Worm (Caenorhabditis elegans) whole organism, L2 larva: ENCODE results near the gene E04F6.6.

Experiments
- C34F6.9 ChIP-seq: fragments of 150-350 bp; optimal IDR thresholded peaks from 2 replicates; lab custom pipeline; 2014; ENCODE audit warnings: missing biosample characterization, missing genetic modification characterization
- F13H6.1 ChIP-seq: sonication (generic microtip); optimal IDR thresholded peaks from 2 replicates; lab custom pipeline; 2016; ENCODE audit warnings: missing genetic modification characterization, missing compliant biosample characterization
- R02D3.7 ChIP-seq: fragments of 150-350 bp; optimal IDR thresholded peaks from 2 replicates; lab custom pipeline; 2014; ENCODE audit warnings: missing biosample characterization, missing genetic modification characterization
- Y55F3AM.14 ChIP-seq: fragments of 200-800 bp; sonication (Bioruptor generic); optimal IDR thresholded peaks from 2 replicates; lab custom pipeline; 2018; ENCODE audit warnings: mild to moderate bottlenecking, missing genetic modification characterization, missing compliant biosample characterization
- ZK546.5 ChIP-seq: sonication (generic microtip); optimal IDR thresholded peaks from 2 replicates; lab custom pipeline; 2017; ENCODE audit warnings: missing biosample characterization, missing genetic modification characterization
- alr-1 ChIP-seq: fragments of 150-350 bp; optimal IDR thresholded peaks from 2 replicates; lab custom pipeline; 2014; ENCODE audit warnings: missing biosample characterization, missing genetic modification characterization
- aly-2 ChIP-seq: fragments of 150-350 bp; optimal IDR thresholded peaks from 2 replicates; lab custom pipeline; 2014; ENCODE audit warnings: missing biosample characterization, missing genetic modification characterization
- ama-1 ChIP-seq: fragments of 150-350 bp; optimal IDR thresholded peaks from 2 replicates; lab custom pipeline; 2018; ENCODE audit warnings: inconsistent platforms
- blmp-1 ChIP-seq: sonication (generic microtip); optimal IDR thresholded peaks from 2 replicates; lab custom pipeline; 2017; ENCODE audit warnings: missing genetic modification characterization, mild to moderate bottlenecking, missing compliant biosample characterization, antibody characterized with exemption, moderate library complexity; ENCODE audit not compliant: insufficient read depth
- ceh-16 ChIP-seq: fragments of 150-350 bp; optimal IDR thresholded peaks from 2 replicates; lab custom pipeline; 2014; ENCODE audit warnings: missing biosample characterization, missing genetic modification characterization
- ceh-82 ChIP-seq: fragments of 150-350 bp; optimal IDR thresholded peaks from 2 replicates; lab custom pipeline; 2014; ENCODE audit warnings: missing biosample characterization, missing genetic modification characterization
- crh-2 ChIP-seq: sonication (generic microtip); optimal IDR thresholded peaks from 2 replicates; lab custom pipeline; 2017; ENCODE audit warnings: missing biosample characterization, missing genetic modification characterization
- dmd-4 ChIP-seq: sonication (generic microtip); optimal IDR thresholded peaks from 2 replicates; lab custom pipeline; 2017; ENCODE audit warnings: missing biosample characterization, missing genetic modification characterization
- egl-27 ChIP-seq: sonication (generic microtip); optimal IDR thresholded peaks from 3 replicates; lab custom pipeline; 2017; ENCODE audit warnings: missing biosample characterization, missing genetic modification reagents, missing genetic modification characterization
- elt-1 ChIP-seq: fragments of 150-350 bp; optimal IDR thresholded peaks from 2 replicates; lab custom pipeline; 2014; ENCODE audit warnings: missing biosample characterization, missing genetic modification characterization
- elt-3 ChIP-seq: sonication (generic microtip); optimal IDR thresholded peaks from 2 replicates; lab custom pipeline; 2017; ENCODE audit warnings: missing biosample characterization, missing genetic modification characterization
- fos-1 ChIP-seq: fragments of 150-350 bp; optimal IDR thresholded peaks from 2 replicates; lab custom pipeline; 2014; ENCODE audit warnings: missing biosample characterization, missing genetic modification characterization
- gmeb-1 ChIP-seq: fragments of 150-350 bp; optimal IDR thresholded peaks from 2 replicates; lab custom pipeline; 2014; ENCODE audit warnings: missing biosample characterization, missing genetic modification characterization
- lin-11 ChIP-seq: fragments of 150-350 bp; sonication (generic microtip); optimal IDR thresholded peaks from 2 replicates; lab custom pipeline; 2014; ENCODE audit warnings: missing biosample characterization, missing genetic modification characterization, inconsistent platforms, mixed read lengths
- lin-13 ChIP-seq: fragments of 150-350 bp; optimal IDR thresholded peaks from 2 replicates; lab custom pipeline; 2014; ENCODE audit warnings: missing biosample characterization, missing genetic modification reagents, missing genetic modification characterization
- lin-39 ChIP-seq: fragments of 150-350 bp; optimal IDR thresholded peaks from 2 replicates; lab custom pipeline; 2014; ENCODE audit warnings: missing biosample characterization, missing genetic modification reagents, missing genetic modification characterization
- lsy-2 ChIP-seq, 2 experiments: fragments of 150-350 bp in 1 of 2; sonication (generic microtip) in 1 of 2; optimal IDR thresholded peaks; 2 replicates each; lab custom pipeline; 2014 to 2017; ENCODE audit warnings: missing biosample characterization in 2 of 2, missing genetic modification characterization in 2 of 2
- mab-5 ChIP-seq: fragments of 150-350 bp; optimal IDR thresholded peaks from 2 replicates; lab custom pipeline; 2014; ENCODE audit warnings: missing biosample characterization, missing genetic modification characterization
- mbf-1 ChIP-seq: sonication (generic microtip); optimal IDR thresholded peaks from 2 replicates; lab custom pipeline; 2017; ENCODE audit warnings: missing biosample characterization, missing genetic modification characterization
- mdl-1 ChIP-seq, 2 experiments: fragments of 150-350 bp in 1 of 2; sonication (generic microtip) in 1 of 2; optimal IDR thresholded peaks; 2 replicates each; lab custom pipeline; 2017; ENCODE audit warnings: missing biosample characterization in 2 of 2, missing genetic modification characterization in 2 of 2
- nhr-10 ChIP-seq: sonication (generic microtip); optimal IDR thresholded peaks from 2 replicates; lab custom pipeline; 2017; ENCODE audit warnings: missing biosample characterization, missing genetic modification characterization
- nhr-11 ChIP-seq: fragments of 150-350 bp; optimal IDR thresholded peaks from 2 replicates; lab custom pipeline; 2014; ENCODE audit warnings: missing biosample characterization, missing genetic modification characterization
- nhr-12 ChIP-seq: fragments of 150-350 bp; optimal IDR thresholded peaks from 2 replicates; lab custom pipeline; 2014; ENCODE audit warnings: missing biosample characterization, missing genetic modification characterization
- nhr-129 ChIP-seq: fragments of 150-350 bp; optimal IDR thresholded peaks from 2 replicates; lab custom pipeline; 2014; ENCODE audit warnings: missing biosample characterization, missing genetic modification characterization
- nhr-21 ChIP-seq: fragments of 150-350 bp; optimal IDR thresholded peaks from 2 replicates; lab custom pipeline; 2014; ENCODE audit warnings: missing biosample characterization, missing genetic modification characterization
- nhr-23 ChIP-seq: fragments of 150-350 bp; optimal IDR thresholded peaks from 2 replicates; lab custom pipeline; 2014; ENCODE audit warnings: missing biosample characterization, missing genetic modification reagents, missing genetic modification characterization
- nhr-237 ChIP-seq: fragments of 150-350 bp; optimal IDR thresholded peaks from 2 replicates; lab custom pipeline; 2014; ENCODE audit warnings: missing biosample characterization, missing genetic modification characterization
- nhr-25 ChIP-seq: fragments of 150-350 bp; sonication (generic microtip); optimal IDR thresholded peaks from 3 replicates; lab custom pipeline; 2014; ENCODE audit warnings: missing biosample characterization, missing genetic modification characterization
- nhr-6 ChIP-seq: fragments of 150-350 bp; optimal IDR thresholded peaks from 2 replicates; lab custom pipeline; 2014; ENCODE audit warnings: missing biosample characterization, missing genetic modification characterization
- nhr-77 ChIP-seq: fragments of 150-350 bp; optimal IDR thresholded peaks from 2 replicates; lab custom pipeline; 2014; ENCODE audit warnings: missing biosample characterization, missing genetic modification characterization
- peb-1 ChIP-seq: fragments of 150-350 bp; optimal IDR thresholded peaks from 2 replicates; lab custom pipeline; 2014; ENCODE audit warnings: missing biosample characterization, missing genetic modification characterization
- sem-4 ChIP-seq: fragments of 150-350 bp; optimal IDR thresholded peaks from 2 replicates; lab custom pipeline; 2014; ENCODE audit warnings: missing biosample characterization, missing genetic modification reagents, missing genetic modification characterization
- skn-1 ChIP-seq: sonication (generic microtip); optimal IDR thresholded peaks from 2 replicates; lab custom pipeline; 2017; ENCODE audit warnings: missing biosample characterization, missing genetic modification characterization
- sma-3 ChIP-seq: sonication (generic microtip); optimal IDR thresholded peaks from 2 replicates; lab custom pipeline; 2016; ENCODE audit warnings: missing genetic modification reagents, missing genetic modification characterization, missing compliant biosample characterization
- sma-9 ChIP-seq, 2 experiments: fragments of 150-350 bp in 1 of 2; sonication (generic microtip) in 1 of 2; optimal IDR thresholded peaks; 2 replicates each; lab custom pipeline; 2014 to 2016; ENCODE audit warnings: missing genetic modification characterization in 2 of 2, mild to moderate bottlenecking in 1 of 2, missing biosample characterization in 1 of 2, missing compliant biosample characterization in 1 of 2, missing genetic modification reagents in 1 of 2, moderate library complexity in 1 of 2
- snpc-4 ChIP-seq: fragments of 150-350 bp; optimal IDR thresholded peaks from 2 replicates; lab custom pipeline; 2014; ENCODE audit warnings: missing biosample characterization, missing genetic modification characterization
- unc-39 ChIP-seq: fragments of 150-350 bp; optimal IDR thresholded peaks from 2 replicates; lab custom pipeline; 2014; ENCODE audit warnings: missing biosample characterization, missing genetic modification characterization
- unc-55 ChIP-seq: fragments of 150-350 bp; sonication (generic microtip); optimal IDR thresholded peaks from 3 replicates; lab custom pipeline; 2014; ENCODE audit warnings: missing biosample characterization, missing genetic modification reagents, missing genetic modification characterization
- unc-62 ChIP-seq: fragments of 150-350 bp; optimal IDR thresholded peaks from 2 replicates; lab custom pipeline; 2014; ENCODE audit warnings: missing biosample characterization, missing genetic modification reagents, missing genetic modification characterization
- zag-1 ChIP-seq: fragments of 150-350 bp; optimal IDR thresholded peaks from 2 replicates; lab custom pipeline; 2014; ENCODE audit warnings: missing biosample characterization, missing genetic modification characterization
- ztf-1 ChIP-seq: fragments of 200-800 bp; sonication (Bioruptor generic); conservative IDR thresholded peaks from 2 replicates; pipeline ENCODE4 v1.3.6; 2022; ENCODE audit warnings: missing genetic modification characterization, missing compliant biosample characterization
- ztf-11 ChIP-seq: sonication (generic microtip); optimal IDR thresholded peaks from 2 replicates; lab custom pipeline; 2017; ENCODE audit warnings: missing biosample characterization, missing genetic modification characterization
- ztf-4 ChIP-seq: fragments of 150-350 bp; optimal IDR thresholded peaks from 2 replicates; lab custom pipeline; 2014; ENCODE audit warnings: missing biosample characterization, missing genetic modification characterization

The E04F6.6 gene

ce11 chrII:7186117-7186516, 13.2 kb downstream of the E04F6.6 start:
- no peak for TF ChIP-seq ZK546.5
- TF ChIP-seq nhr-12 (tag; lab: Kevin White, UChicago), result no peak
- TF ChIP-seq elt-3 (tag; lab: Kevin White, UChicago), result no peak
- TF ChIP-seq lin-39 (tag; lab: Kevin White, UChicago), result no peak
- TF ChIP-seq ztf-4 (tag; lab: Kevin White, UChicago), result no peak
- TF ChIP-seq sma-3 (GFP tag; lab: Kevin White, UChicago), result no peak
- TF ChIP-seq unc-39 (tag; lab: Kevin White, UChicago), result no peak
- no peak for TF ChIP-seq gmeb-1 (tag; lab: Kevin White, UChicago)
- no peak for TF ChIP-seq lin-13 (GFP tag; lab: Kevin White, UChicago)
- TF ChIP-seq lsy-2 (tag; optimal IDR thresholded peaks at IDR 0.05; lab: Kevin White, UChicago), result no peak
- TF ChIP-seq unc-55 (GFP tag; lab: Kevin White, UChicago), result no peak
- TF ChIP-seq nhr-11 (tag; lab: Kevin White, UChicago), result no peak
- no peak for TF ChIP-seq nhr-21 (tag; lab: Kevin White, UChicago)
- no peak for TF ChIP-seq nhr-6
- TF ChIP-seq mdl-1 (tag; optimal IDR thresholded peaks at IDR 0.05; lab: Kevin White, UChicago), result no peak
- TF ChIP-seq ztf-11, result no peak
- no peak for TF ChIP-seq aly-2 (tag; lab: Kevin White, UChicago)
- TF ChIP-seq Y55F3AM.14 (GFP tag; lab: Kevin White, UChicago), result no peak

DNA sequence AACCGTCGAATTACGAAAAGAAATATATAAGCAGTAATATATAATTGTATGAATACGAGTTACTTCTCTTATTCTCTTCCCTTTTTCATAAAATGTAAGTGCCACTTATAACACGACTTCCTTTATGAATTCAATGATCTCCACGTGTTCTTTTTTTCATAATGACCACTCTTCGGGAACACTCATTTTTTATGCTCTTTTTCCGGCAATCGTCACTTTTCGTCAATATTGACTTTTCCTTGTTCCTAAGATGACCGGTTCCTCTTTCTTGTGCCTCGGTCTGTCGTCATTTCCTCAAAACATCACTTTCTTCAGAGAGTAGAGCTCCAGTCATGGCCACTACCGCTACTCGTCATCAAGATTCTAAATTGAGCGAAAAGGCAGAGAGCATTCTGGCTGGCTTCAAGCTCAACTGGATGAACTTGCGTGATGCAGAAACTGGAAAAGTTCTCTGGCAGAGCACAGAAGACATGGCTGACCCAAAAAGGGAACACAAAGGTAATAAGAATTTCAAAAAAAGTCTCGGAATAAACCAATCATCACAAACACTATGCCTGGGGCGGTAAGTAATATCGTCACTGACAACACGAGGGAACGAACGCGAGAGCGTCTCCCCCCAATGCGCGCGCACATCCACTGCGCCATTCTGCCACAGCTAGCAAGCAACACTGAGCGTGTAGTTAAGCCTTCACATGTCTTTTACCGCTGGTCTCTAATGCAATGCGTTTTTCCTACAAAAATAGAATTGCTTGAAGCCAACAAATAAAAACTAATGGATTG, 15.7 kb downstream of the E04F6.6 start, which contains the start of gene pdl-1:
Gene pdl-1 (plus strand): TSS at position 309 of the 780 bp plus-strand sequence.
- no peak for TF ChIP-seq nhr-237 (tag; lab: Kevin White, UChicago)
- TF ChIP-seq mab-5 (tag; lab: Kevin White, UChicago), result peak; percentile 56
- no peak for TF ChIP-seq nhr-11 (tag; lab: Kevin White, UChicago)
- TF ChIP-seq elt-3 (tag; lab: Kevin White, UChicago), result no peak
- no peak for TF ChIP-seq nhr-23 (tag; lab: Kevin White, UChicago)
- no peak for TF ChIP-seq elt-1 (tag; lab: Kevin White, UChicago)
- TF ChIP-seq blmp-1, result peak; percentile 25
- TF ChIP-seq sem-4 (tag; lab: Kevin White, UChicago), result peak; percentile 56
- TF ChIP-seq peb-1, result no peak
- peak; percentile 63 for TF ChIP-seq Y55F3AM.14 (GFP tag; lab: Kevin White, UChicago)
- TF ChIP-seq sma-9 (GFP tag; optimal IDR thresholded peaks at IDR 0.05; lab: Kevin White, UChicago), result peak; percentile 84
- no peak for TF ChIP-seq sma-9 (tag; optimal IDR thresholded peaks at IDR 0.05; lab: Kevin White, UChicago)
- TF ChIP-seq ztf-4 (tag; lab: Kevin White, UChicago), result peak; percentile 60
- TF ChIP-seq nhr-21 (tag; lab: Kevin White, UChicago), result peak; percentile 74
- TF ChIP-seq ztf-11, result no peak
- TF ChIP-seq unc-55 (GFP tag; lab: Kevin White, UChicago), result peak; percentile 74
- peak; percentile 22 for TF ChIP-seq snpc-4 (tag; lab: Kevin White, UChicago)
- no peak for TF ChIP-seq nhr-6
- TF ChIP-seq alr-1, result no peak
- no peak for TF ChIP-seq unc-62 (GFP tag; lab: Kevin White, UChicago)
- TF ChIP-seq F13H6.1, result peak; percentile 65
- TF ChIP-seq mdl-1 (tag; optimal IDR thresholded peaks at IDR 0.05; lab: Kevin White, UChicago), result peak in 1 of 2 experiments; percentile 30
- TF ChIP-seq skn-1 (tag; lab: Kevin White, UChicago), result no peak
- no peak for TF ChIP-seq nhr-25 (tag; lab: Kevin White, UChicago)
- TF ChIP-seq dmd-4 (tag; lab: Kevin White, UChicago), result no peak
- TF ChIP-seq lin-11, result peak; percentile 81
- peak; percentile 41 for TF ChIP-seq ceh-16 (tag; lab: Kevin White, UChicago)
- TF ChIP-seq zag-1 (tag; lab: Kevin White, UChicago), result peak; percentile 15
- TF ChIP-seq sma-3 (GFP tag; lab: Kevin White, UChicago), result peak; percentile 55
- TF ChIP-seq aly-2 (tag; lab: Kevin White, UChicago), result no peak
- no peak for TF ChIP-seq ceh-82 (tag; lab: Kevin White, UChicago)
- no peak for TF ChIP-seq ZK546.5
- peak; percentile 76 for TF ChIP-seq nhr-129 (tag; lab: Kevin White, UChicago)
- TF ChIP-seq lin-39 (tag; lab: Kevin White, UChicago), result no peak
- TF ChIP-seq ama-1 (lab: Kevin White, UChicago), result no peak
- no peak for TF ChIP-seq nhr-12 (tag; lab: Kevin White, UChicago)
- no peak for TF ChIP-seq ztf-1 (GFP tag; lab: Robert Waterston, UW)
- no peak for TF ChIP-seq nhr-10 (tag; lab: Kevin White, UChicago)
- TF ChIP-seq nhr-77 (tag; lab: Kevin White, UChicago), result no peak
- peak; percentile 54 for TF ChIP-seq fos-1
- TF ChIP-seq C34F6.9 (tag; lab: Kevin White, UChicago), result peak; percentile 67
- TF ChIP-seq egl-27, result peak; percentile 31
- no peak for TF ChIP-seq R02D3.7
- peak; percentile 73 for TF ChIP-seq lin-13 (GFP tag; lab: Kevin White, UChicago)
- peak; percentile 35 for TF ChIP-seq crh-2 (tag; lab: Kevin White, UChicago)
- no peak for TF ChIP-seq mbf-1 (tag; lab: Kevin White, UChicago)
- TF ChIP-seq gmeb-1 (tag; lab: Kevin White, UChicago), result peak; percentile 68
- TF ChIP-seq unc-39 (tag; lab: Kevin White, UChicago), result no peak
- TF ChIP-seq lsy-2 (tag; optimal IDR thresholded peaks at IDR 0.05; lab: Kevin White, UChicago), result peak; percentile 7 to 61
